Worm (Caenorhabditis elegans) whole organism, L1 larva: ENCODE results near the gene math-4.

Experiments used
- C04F5.9 ChIP-seq: sonication (generic microtip); optimal IDR thresholded peaks from 2 replicates; lab custom pipeline; 2016; ENCODE audit warnings: missing genetic modification characterization, missing compliant biosample characterization
- alr-1 ChIP-seq: fragments of 200-800 bp; sonication (Bioruptor generic); optimal IDR thresholded peaks from 2 replicates; lab custom pipeline; 2018; ENCODE audit warnings: borderline replicate concordance, mild to moderate bottlenecking, missing genetic modification characterization, missing compliant biosample characterization
- aly-2 ChIP-seq: fragments of 150-350 bp; optimal IDR thresholded peaks from 2 replicates; lab custom pipeline; 2014; ENCODE audit warnings: missing biosample characterization, missing genetic modification characterization
- ceh-8 ChIP-seq: fragments of 200-800 bp; sonication (Bioruptor generic); optimal IDR thresholded peaks from 2 replicates; lab custom pipeline; 2018; ENCODE audit warnings: mild to moderate bottlenecking, missing genetic modification characterization, moderate library complexity, missing compliant biosample characterization
- ceh-82 ChIP-seq, 3 experiments: fragments of 150-350 bp in 1 of 3; sonication (generic microtip) in 2 of 3; optimal IDR thresholded peaks; 2 replicates each; lab custom pipeline; 2014 to 2017; ENCODE audit warnings: missing biosample characterization in 3 of 3, missing genetic modification characterization in 3 of 3
- ceh-88 ChIP-seq: fragments of 200-800 bp; sonication (Bioruptor generic); IDR thresholded peaks from 2 replicates; pipeline ENCODE4 v1.3.6; 2022; ENCODE audit warnings: missing genetic modification characterization, missing compliant biosample characterization
- ceh-90 ChIP-seq: sonication (generic microtip); optimal IDR thresholded peaks from 2 replicates; lab custom pipeline; 2016; ENCODE audit warnings: missing genetic modification characterization, missing compliant biosample characterization
- dsc-1 ChIP-seq: sonication (generic microtip); optimal IDR thresholded peaks from 2 replicates; lab custom pipeline; 2016; ENCODE audit warnings: mild to moderate bottlenecking, missing genetic modification characterization, missing compliant biosample characterization
- efl-1 ChIP-seq, 4 experiments: fragments of 150-350 bp; optimal IDR thresholded peaks in 3 of 4; peaks in 1 of 4; 1 replicate in 1 of 4; 2 replicates in 3 of 4; lab custom pipeline; 2014; ENCODE audit warnings: missing biosample characterization in 2 of 4, missing genetic modification characterization in 2 of 4, missing genetic modification reagents in 2 of 4
- efl-3 ChIP-seq: fragments of 200-800 bp; sonication (Bioruptor generic); optimal IDR thresholded peaks from 2 replicates; lab custom pipeline; 2018; ENCODE audit warnings: mild to moderate bottlenecking, missing genetic modification characterization, missing compliant biosample characterization
- elt-2 ChIP-seq: sonication (generic microtip); optimal IDR thresholded peaks from 2 replicates; lab custom pipeline; 2016; ENCODE audit warnings: missing genetic modification characterization, mild to moderate bottlenecking, inconsistent platforms, missing compliant biosample characterization, missing genetic modification reagents
- elt-3 ChIP-seq, 6 experiments: fragments of 150-350 bp in 1 of 6; sonication (generic microtip); optimal IDR thresholded peaks; 2 replicates each; lab custom pipeline; 2017 to 2018; ENCODE audit warnings: missing biosample characterization in 6 of 6, missing genetic modification characterization in 6 of 6, inconsistent platforms in 1 of 6
- ets-5 ChIP-seq: fragments of 200-800 bp; sonication (Bioruptor generic); IDR thresholded peaks from 2 replicates; pipeline ENCODE4 v1.3.6; 2022; ENCODE audit warnings: missing genetic modification characterization, missing compliant biosample characterization
- fkh-8 ChIP-seq: sonication (generic microtip); optimal IDR thresholded peaks from 2 replicates; lab custom pipeline; 2016; ENCODE audit warnings: mild to moderate bottlenecking, missing genetic modification characterization, missing compliant biosample characterization
- hlh-4 ChIP-seq: sonication (generic microtip); optimal IDR thresholded peaks from 2 replicates; lab custom pipeline; 2016; ENCODE audit warnings: mild to moderate bottlenecking, missing genetic modification characterization, missing compliant biosample characterization
- irx-1 ChIP-seq: sonication (generic microtip); optimal IDR thresholded peaks from 2 replicates; lab custom pipeline; 2016; ENCODE audit warnings: missing genetic modification characterization, missing compliant biosample characterization
- lin-13 ChIP-seq: fragments of 150-350 bp; optimal IDR thresholded peaks from 2 replicates; lab custom pipeline; 2014; ENCODE audit warnings: missing biosample characterization, missing genetic modification reagents, missing genetic modification characterization
- lin-14 ChIP-seq: fragments of 200-800 bp; sonication (Bioruptor generic); optimal IDR thresholded peaks from 2 replicates; lab custom pipeline; 2018; ENCODE audit warnings: mild to moderate bottlenecking, missing genetic modification characterization, moderate library complexity, missing compliant biosample characterization
- lin-15B ChIP-seq: fragments of 150-350 bp; sonication (generic microtip); optimal IDR thresholded peaks from 3 replicates; lab custom pipeline; 2014; ENCODE audit warnings: missing biosample characterization, missing genetic modification characterization
- lin-39 ChIP-seq: fragments of 150-350 bp; optimal IDR thresholded peaks from 2 replicates; lab custom pipeline; 2014; ENCODE audit warnings: missing biosample characterization, missing genetic modification reagents, missing genetic modification characterization
- lir-3 ChIP-seq: sonication (generic microtip); optimal IDR thresholded peaks from 2 replicates; lab custom pipeline; 2016; ENCODE audit warnings: mild to moderate bottlenecking, missing genetic modification characterization, moderate library complexity, missing compliant biosample characterization; ENCODE audit not compliant: poor library complexity
- mdl-1 ChIP-seq, 2 experiments: fragments of 150-350 bp; optimal IDR thresholded peaks; 2 replicates each; lab custom pipeline; 2014 to 2017; ENCODE audit warnings: missing biosample characterization in 2 of 2, missing genetic modification characterization in 2 of 2, inconsistent platforms in 1 of 2
- nhr-11 ChIP-seq: fragments of 150-350 bp; optimal IDR thresholded peaks from 2 replicates; lab custom pipeline; 2014; ENCODE audit warnings: missing biosample characterization, missing genetic modification characterization
- nhr-20 ChIP-seq: sonication (generic microtip); optimal IDR thresholded peaks from 2 replicates; lab custom pipeline; 2016; ENCODE audit warnings: mild to moderate bottlenecking, missing genetic modification characterization, missing compliant biosample characterization
- nhr-237 ChIP-seq: fragments of 150-350 bp; optimal IDR thresholded peaks from 2 replicates; lab custom pipeline; 2014; ENCODE audit warnings: missing biosample characterization, missing genetic modification characterization
- nhr-77 ChIP-seq: fragments of 150-350 bp; optimal IDR thresholded peaks from 2 replicates; lab custom pipeline; 2014; ENCODE audit warnings: missing biosample characterization, missing genetic modification characterization
- nhr-84 ChIP-seq: sonication (generic microtip); optimal IDR thresholded peaks from 2 replicates; lab custom pipeline; 2017; ENCODE audit warnings: missing biosample characterization, missing genetic modification characterization
- nhr-85 ChIP-seq: sonication (generic microtip); peaks from one replicate; lab custom pipeline; 2016; ENCODE audit warnings: missing genetic modification characterization, inconsistent platforms, missing compliant biosample characterization
- pqm-1 ChIP-seq: sonication (generic microtip); optimal IDR thresholded peaks from 3 replicates; lab custom pipeline; 2017; ENCODE audit warnings: missing biosample characterization, missing genetic modification characterization
- rnt-1 ChIP-seq: sonication (generic microtip); optimal IDR thresholded peaks from 2 replicates; lab custom pipeline; 2016; ENCODE audit warnings: mild to moderate bottlenecking, missing genetic modification characterization, moderate library complexity, missing compliant biosample characterization
- snpc-4 ChIP-seq: fragments of 150-350 bp; optimal IDR thresholded peaks from 2 replicates; lab custom pipeline; 2014; ENCODE audit warnings: missing biosample characterization, missing genetic modification characterization
- swsn-7 ChIP-seq: sonication (generic microtip); optimal IDR thresholded peaks from 2 replicates; lab custom pipeline; 2016; ENCODE audit warnings: missing genetic modification characterization, missing compliant biosample characterization
- tlp-1 ChIP-seq: fragments of 150-350 bp; optimal IDR thresholded peaks from 2 replicates; lab custom pipeline; 2014; ENCODE audit warnings: missing biosample characterization, missing genetic modification characterization
- unc-130 ChIP-seq: fragments of 150-350 bp; optimal IDR thresholded peaks from 2 replicates; lab custom pipeline; 2017; ENCODE audit warnings: missing biosample characterization, missing genetic modification characterization, inconsistent platforms
- unc-86 ChIP-seq: sonication (generic microtip); optimal IDR thresholded peaks from 2 replicates; lab custom pipeline; 2016; ENCODE audit warnings: missing genetic modification characterization, missing compliant biosample characterization
- vab-15 ChIP-seq: sonication (generic microtip); optimal IDR thresholded peaks from 2 replicates; lab custom pipeline; 2017; ENCODE audit warnings: missing genotype, mild to moderate bottlenecking, missing genetic modification characterization, missing compliant biosample characterization
- xbp-1 ChIP-seq: sonication (generic microtip); optimal IDR thresholded peaks from 2 replicates; lab custom pipeline; 2016; ENCODE audit warnings: missing genetic modification characterization, missing compliant biosample characterization
- ztf-11 ChIP-seq, 2 experiments: sonication (generic microtip); optimal IDR thresholded peaks; 2 replicates each; lab custom pipeline; 2016 to 2017; ENCODE audit warnings: missing genetic modification characterization in 2 of 2, missing biosample characterization in 1 of 2, missing compliant biosample characterization in 1 of 2

The math-4 gene

ce11 chrII:1761564-1761963, 20.8 kb downstream of the math-4 start, which contains the start of gene F36H5.4:
Gene F36H5.4 (plus strand): TSS chrII:1761864.
- TF ChIP-seq elt-3 (tag; optimal IDR thresholded peaks at IDR 0.05; lab: Kevin White, UChicago) (no peak), nhr-77 (tag; lab: Kevin White, UChicago) (no peak), mdl-1 (tag; optimal IDR thresholded peaks at IDR 0.05; lab: Kevin White, UChicago) (no peak), xbp-1 (tag; lab: Kevin White, UChicago) (no peak), unc-86 (tag; lab: Kevin White, UChicago) (no peak), ceh-90 (no peak), C04F5.9 (tag; lab: Kevin White, UChicago) (no peak), nhr-237 (tag; lab: Kevin White, UChicago) (no peak), elt-2 (tag; lab: Kevin White, UChicago) (no peak), lin-13 (GFP tag; lab: Kevin White, UChicago) (no peak), ceh-88 (GFP tag; lab: Robert Waterston, UW) (no peak), lin-15B (tag; lab: Kevin White, UChicago) (no peak), rnt-1 (tag; lab: Kevin White, UChicago) (no peak), efl-3 (no peak), ets-5 (GFP tag; lab: Robert Waterston, UW) (no peak), ceh-8 (GFP tag; lab: Kevin White, UChicago) (no peak), hlh-4 (tag; lab: Kevin White, UChicago) (no peak), aly-2 (no peak), ceh-82 (tag; optimal IDR thresholded peaks at IDR 0.05; lab: Kevin White, UChicago) (no peak), snpc-4 (no peak)
- TF ChIP-seq, all 84 proteins: peak for 0

DNA sequence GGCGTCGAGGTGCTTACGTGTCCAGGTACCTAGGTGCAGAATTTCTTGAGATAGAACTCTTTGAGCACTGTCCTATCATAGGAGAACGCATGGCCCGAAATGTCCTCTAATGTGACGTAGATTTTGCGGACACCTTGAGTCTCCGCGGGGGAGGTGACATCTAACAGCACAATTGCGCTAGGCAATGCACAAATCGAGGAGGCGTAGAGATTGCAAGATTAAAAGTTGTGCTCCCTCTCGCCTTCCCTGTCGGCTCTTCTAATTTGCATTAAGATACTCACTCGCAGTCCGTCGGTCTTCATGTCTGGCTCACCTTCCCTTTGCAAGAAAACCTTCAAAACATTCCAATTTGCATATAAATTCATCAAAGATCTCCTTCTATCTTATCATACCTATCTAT, 22.8 kb downstream of the math-4 start, which contains the start of gene F36H5.18:
Gene F36H5.18 (plus strand): TSS at position 301 of the 400 bp plus-strand sequence.
- no peak for TF ChIP-seq snpc-4
- TF ChIP-seq hlh-4 (tag; lab: Kevin White, UChicago): no peak
- TF ChIP-seq efl-1 (optimal IDR thresholded peaks at IDR 0.05; lab: Kevin White, UChicago): no peak
- TF ChIP-seq efl-1 (GFP tag; optimal IDR thresholded peaks at IDR 0.05 in 1 of 2; lab: Kevin White, UChicago): no peak
- TF ChIP-seq ztf-11 (tag; optimal IDR thresholded peaks at IDR 0.05; lab: Kevin White, UChicago): no peak
- no peak for TF ChIP-seq pqm-1
- no peak for TF ChIP-seq vab-15 (tag; lab: Kevin White, UChicago)
- no peak for TF ChIP-seq tlp-1 (tag; lab: Kevin White, UChicago)
- no peak for TF ChIP-seq lir-3 (tag; lab: Kevin White, UChicago)
- no peak for TF ChIP-seq mdl-1 (tag; optimal IDR thresholded peaks at IDR 0.05; lab: Kevin White, UChicago)
- TF ChIP-seq lin-14 (GFP tag; lab: Kevin White, UChicago): no peak
- TF ChIP-seq lin-15B (tag; lab: Kevin White, UChicago): no peak
- TF ChIP-seq nhr-11 (tag; lab: Kevin White, UChicago): no peak
- TF ChIP-seq unc-130: no peak
- TF ChIP-seq nhr-85 (tag; lab: Kevin White, UChicago): no peak

DNA sequence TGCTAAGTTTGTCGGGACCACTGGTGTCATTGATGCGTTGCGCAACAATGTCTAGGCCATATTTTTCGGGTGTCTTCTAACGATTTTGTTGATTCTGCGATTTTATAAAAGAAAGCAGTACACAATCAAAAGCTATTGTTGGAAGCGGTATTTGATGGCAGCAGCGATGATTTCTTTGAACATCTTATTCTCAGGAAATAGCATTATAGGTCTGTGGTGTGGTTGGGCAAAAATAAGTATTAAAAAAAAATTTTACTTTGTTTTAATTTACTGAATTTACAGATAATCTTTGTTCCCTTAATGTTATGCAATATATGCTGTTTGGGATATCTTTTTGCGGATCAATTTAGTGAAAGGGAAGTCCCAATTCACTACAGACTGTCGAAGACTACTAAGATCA, 25.3 kb downstream of the math-4 start, which contains the start of gene F36H5.10:
Gene F36H5.10 (plus strand): TSS at position 301 of the 400 bp plus-strand sequence.
- TF ChIP-seq lin-14 (GFP tag; lab: Kevin White, UChicago) (no peak), ets-5 (GFP tag; lab: Robert Waterston, UW) (no peak), irx-1 (tag; lab: Kevin White, UChicago) (no peak), nhr-20 (tag; lab: Kevin White, UChicago) (no peak), fkh-8 (tag; lab: Kevin White, UChicago) (no peak), dsc-1 (no peak), nhr-84 (tag; lab: Kevin White, UChicago) (no peak)
- TF ChIP-seq, all 84 proteins: peak for 0

ce11 chrII:1756582-1756981, 25.8 kb downstream of the math-4 start, which contains the start of gene fbxb-53:
Gene fbxb-53 (plus strand): TSS chrII:1756882.
- no peak for TF ChIP-seq dsc-1
- TF ChIP-seq lin-39 (tag; lab: Kevin White, UChicago): no peak
- no peak for TF ChIP-seq C04F5.9 (tag; lab: Kevin White, UChicago)
- no peak for TF ChIP-seq ceh-8 (GFP tag; lab: Kevin White, UChicago)
- TF ChIP-seq lin-14 (GFP tag; lab: Kevin White, UChicago): no peak
- TF ChIP-seq ets-5 (GFP tag; lab: Robert Waterston, UW): no peak
- no peak for TF ChIP-seq snpc-4
- TF ChIP-seq alr-1 (tag; lab: Kevin White, UChicago): no peak
- no peak for TF ChIP-seq swsn-7 (tag; lab: Kevin White, UChicago)
- TF ChIP-seq unc-86 (tag; lab: Kevin White, UChicago): no peak
